Fruit fly (Drosophila melanogaster) whole organism, embryonic: ENCODE results near the gene CG44437.

Experiments used
- Bteb2 ChIP-seq: fragments of 200-800 bp; sonication (Bioruptor generic); optimal IDR thresholded peaks from 2 replicates; lab custom pipeline; 2016; ENCODE audit warnings: missing biosample characterization, missing genetic modification characterization
- CG11695 ChIP-seq: fragments of 200-800 bp; sonication (Bioruptor generic); IDR thresholded peaks from 3 replicates; pipeline ENCODE4 v1.3.6; 2022; ENCODE audit warnings: missing biosample characterization, missing genetic modification characterization
- CG1233 ChIP-seq: fragments of 200-800 bp; sonication (Bioruptor generic); optimal IDR thresholded peaks from 4 replicates; lab custom pipeline; 2018; ENCODE audit warnings: missing biosample characterization, mild to moderate bottlenecking, missing genetic modification characterization
- CG12744 ChIP-seq: fragments of 200-800 bp; sonication (Bioruptor generic); optimal IDR thresholded peaks from 2 replicates; lab custom pipeline; 2016; ENCODE audit warnings: missing biosample characterization, missing genetic modification characterization
- CG13894 ChIP-seq: fragments of 200-800 bp; sonication (Bioruptor generic); optimal IDR thresholded peaks from 3 replicates; lab custom pipeline; 2018; ENCODE audit warnings: missing biosample characterization, mild to moderate bottlenecking, missing genetic modification characterization, moderate library complexity
- CG14667 ChIP-seq: fragments of 200-800 bp; sonication (Bioruptor generic); IDR thresholded peaks from 2 replicates; pipeline ENCODE4 v1.3.6; 2022; ENCODE audit warnings: missing biosample characterization, missing genetic modification characterization
- CG15479 ChIP-seq: fragments of 200-800 bp; sonication (Bioruptor generic); optimal IDR thresholded peaks from 3 replicates; lab custom pipeline; 2019; ENCODE audit warnings: missing biosample characterization, mild to moderate bottlenecking, missing genetic modification characterization, moderate library complexity
- CG16813 ChIP-seq: fragments of 200-800 bp; sonication (Bioruptor generic); IDR thresholded peaks from 3 replicates; pipeline ENCODE4 v1.3.6; 2022; ENCODE audit warnings: missing biosample characterization, missing genetic modification characterization; ENCODE audit not compliant: partially characterized antibody
- CG2199 ChIP-seq: fragments of 200-800 bp; sonication (Bioruptor generic); IDR thresholded peaks from 3 replicates; pipeline ENCODE4 v1.3.6; 2022; ENCODE audit warnings: missing biosample characterization, missing genetic modification characterization
- CG30431 ChIP-seq: fragments of 200-800 bp; sonication (Bioruptor generic); optimal IDR thresholded peaks from 2 replicates; lab custom pipeline; 2017; ENCODE audit warnings: missing biosample characterization, missing genetic modification characterization
- CG3065 ChIP-seq: fragments of 200-800 bp; sonication (Bioruptor generic); optimal IDR thresholded peaks from 2 replicates; lab custom pipeline; 2016; ENCODE audit warnings: missing biosample characterization, missing genetic modification characterization
- CG31224 ChIP-seq: fragments of 200-800 bp; sonication (Bioruptor generic); IDR thresholded peaks from 2 replicates; pipeline ENCODE4 v1.3.6; 2022; ENCODE audit warnings: missing biosample characterization, missing genetic modification characterization
- CG3281 ChIP-seq: fragments of 200-800 bp; sonication (Bioruptor generic); optimal IDR thresholded peaks from 3 replicates; lab custom pipeline; 2017; ENCODE audit warnings: missing biosample characterization, mild to moderate bottlenecking, missing genetic modification characterization
- CG33213 ChIP-seq: fragments of 200-800 bp; sonication (Bioruptor generic); optimal IDR thresholded peaks from 3 replicates; lab custom pipeline; 2016; ENCODE audit warnings: missing biosample characterization, missing genetic modification characterization
- CG3838 ChIP-seq: fragments of 200-800 bp; sonication (Bioruptor generic); optimal IDR thresholded peaks from 3 replicates; lab custom pipeline; 2016; ENCODE audit warnings: missing biosample characterization, missing genetic modification characterization
- CG6791 ChIP-seq: fragments of 200-800 bp; sonication (Bioruptor generic); IDR thresholded peaks from 3 replicates; pipeline ENCODE4 v1.3.6; 2022; ENCODE audit warnings: missing biosample characterization, missing genetic modification characterization; ENCODE audit not compliant: partially characterized antibody
- CG6854 ChIP-seq: fragments of 200-800 bp; sonication (Bioruptor generic); optimal IDR thresholded peaks from 3 replicates; lab custom pipeline; 2017; ENCODE audit warnings: missing biosample characterization, mild to moderate bottlenecking, missing genetic modification characterization
- CG7928 ChIP-seq: fragments of 200-800 bp; sonication (Bioruptor generic); optimal IDR thresholded peaks from 2 replicates; lab custom pipeline; 2017; ENCODE audit warnings: missing biosample characterization, mild to moderate bottlenecking, missing genetic modification characterization
- CG9437 ChIP-seq: fragments of 200-800 bp; sonication (Bioruptor generic); optimal IDR thresholded peaks from 2 replicates; lab custom pipeline; 2018; ENCODE audit warnings: missing biosample characterization, mild to moderate bottlenecking, missing genetic modification characterization
- CG9609 ChIP-seq: fragments of 200-800 bp; sonication (Bioruptor generic); optimal IDR thresholded peaks from 3 replicates; lab custom pipeline; 2016; ENCODE audit warnings: missing biosample characterization, missing genetic modification characterization
- Dbx ChIP-seq: fragments of 200-800 bp; sonication (Bioruptor generic); IDR thresholded peaks from 3 replicates; pipeline ENCODE4 v1.3.6; 2022; ENCODE audit warnings: missing biosample characterization, missing genetic modification characterization
- Dip3 ChIP-seq: fragments of 200-800 bp; sonication (Bioruptor generic); optimal IDR thresholded peaks from 3 replicates; lab custom pipeline; 2016; ENCODE audit warnings: missing biosample characterization, missing genetic modification characterization
- Dp ChIP-seq: fragments of 200-800 bp; sonication (Bioruptor generic); optimal IDR thresholded peaks from 2 replicates; lab custom pipeline; 2018; ENCODE audit warnings: missing biosample characterization, mild to moderate bottlenecking, missing genetic modification characterization, moderate library complexity
- Eip74EF ChIP-seq, 2 experiments: fragments of 200-800 bp in 1 of 2; fragments of >200 bp in 1 of 2; sonication (Bioruptor generic) in 1 of 2; optimal IDR thresholded peaks; 2 replicates each; lab custom pipeline; 2017 to 2019; ENCODE audit warnings: missing biosample characterization in 2 of 2, missing genetic modification characterization in 2 of 2, mild to moderate bottlenecking in 1 of 2, moderate library complexity in 1 of 2
- H2.0 ChIP-seq: fragments of 200-800 bp; sonication (Bioruptor generic); IDR thresholded peaks from 2 replicates; pipeline ENCODE4 v1.3.6; 2022; ENCODE audit warnings: missing biosample characterization, missing genetic modification characterization
- Hr39 ChIP-seq: fragments of >200 bp; optimal IDR thresholded peaks from 2 replicates; lab custom pipeline; 2017
- Max ChIP-seq: fragments of 200-800 bp; sonication (Bioruptor generic); optimal IDR thresholded peaks from 2 replicates; lab custom pipeline; 2016; ENCODE audit warnings: missing biosample characterization, mild to moderate bottlenecking, missing genetic modification characterization
- Mes4 ChIP-seq: fragments of 200-800 bp; sonication (Bioruptor generic); optimal IDR thresholded peaks from 2 replicates; lab custom pipeline; 2016; ENCODE audit warnings: missing biosample characterization, missing genetic modification characterization
- NfI ChIP-seq: fragments of 200-800 bp; sonication (Bioruptor generic); optimal IDR thresholded peaks from 3 replicates; lab custom pipeline; 2018; ENCODE audit warnings: missing biosample characterization, mild to moderate bottlenecking, missing genetic modification characterization, moderate library complexity
- Opbp ChIP-seq: fragments of 200-800 bp; sonication (Bioruptor generic); IDR thresholded peaks from 3 replicates; pipeline ENCODE4 v1.3.6; 2022; ENCODE audit warnings: missing biosample characterization, missing genetic modification characterization; ENCODE audit not compliant: partially characterized antibody
- Ravus ChIP-seq: fragments of 200-800 bp; sonication (Bioruptor generic); IDR thresholded peaks from 2 replicates; pipeline ENCODE4 v1.3.6; 2022; ENCODE audit warnings: missing biosample characterization, missing genetic modification characterization
- Rx ChIP-seq: fragments of 200-800 bp; sonication (Bioruptor generic); IDR thresholded peaks from 2 replicates; pipeline ENCODE4 v1.3.6; 2022; ENCODE audit warnings: missing biosample characterization, missing genetic modification characterization
- Scr ChIP-seq: fragments of 200-800 bp; sonication (Bioruptor generic); IDR thresholded peaks from 2 replicates; pipeline ENCODE4 v1.3.6; 2022; ENCODE audit warnings: missing biosample characterization, missing genetic modification characterization; ENCODE audit not compliant: partially characterized antibody
- Spps ChIP-seq: fragments of 200-800 bp; sonication (Bioruptor generic); optimal IDR thresholded peaks from 2 replicates; lab custom pipeline; 2018; ENCODE audit warnings: missing biosample characterization, mild to moderate bottlenecking, missing genetic modification characterization
- Sry-δ ChIP-seq: fragments of 200-800 bp; sonication (Bioruptor generic); optimal IDR thresholded peaks from 2 replicates; lab custom pipeline; 2016; ENCODE audit warnings: missing biosample characterization, missing genetic modification characterization
- Ssrp ChIP-seq: fragments of 200-800 bp; sonication (Bioruptor generic); optimal IDR thresholded peaks from 2 replicates; lab custom pipeline; 2018; ENCODE audit warnings: missing biosample characterization, mild to moderate bottlenecking, missing genetic modification characterization, moderate library complexity
- Xbp1 ChIP-seq: fragments of 200-800 bp; sonication (Bioruptor generic); optimal IDR thresholded peaks from 3 replicates; lab custom pipeline; 2016; ENCODE audit warnings: missing biosample characterization, mild to moderate bottlenecking, missing genetic modification characterization
- ara ChIP-seq: fragments of 200-800 bp; sonication (Bioruptor generic); IDR thresholded peaks from 2 replicates; pipeline ENCODE4 v1.3.6; 2022; ENCODE audit warnings: missing biosample characterization, missing genetic modification characterization
- cwo ChIP-seq: fragments of 200-800 bp; sonication (Bioruptor generic); optimal IDR thresholded peaks from 3 replicates; lab custom pipeline; 2017; ENCODE audit warnings: missing biosample characterization, missing genetic modification characterization, mild to moderate bottlenecking, moderate library complexity, missing genetic modification reagents
- en ChIP-seq: fragments of 200-800 bp; sonication (Bioruptor generic); optimal IDR thresholded peaks from 2 replicates; lab custom pipeline; 2016; ENCODE audit warnings: missing biosample characterization, missing genetic modification characterization
- fd3F ChIP-seq: fragments of 200-800 bp; sonication (Bioruptor generic); optimal IDR thresholded peaks from 2 replicates; lab custom pipeline; 2018; ENCODE audit warnings: missing biosample characterization, mild to moderate bottlenecking, missing genetic modification characterization, moderate library complexity
- gcm ChIP-seq: fragments of 200-800 bp; sonication (Bioruptor generic); optimal IDR thresholded peaks from 2 replicates; lab custom pipeline; 2019; ENCODE audit warnings: missing biosample characterization, mild to moderate bottlenecking, missing genetic modification characterization, moderate library complexity
- h ChIP-seq: fragments of >200 bp; optimal IDR thresholded peaks from 2 replicates; lab custom pipeline; 2017
- hth ChIP-seq: fragments of >200 bp; optimal IDR thresholded peaks from 2 replicates; lab custom pipeline; 2017; ENCODE audit warnings: inconsistent platforms
- insv ChIP-seq, 2 experiments: fragments of 200-800 bp; sonication (Bioruptor generic); optimal IDR thresholded peaks; 3 replicates each; lab custom pipeline; 2016 to 2018; ENCODE audit warnings: missing biosample characterization in 2 of 2, missing genetic modification characterization in 2 of 2
- maf-S ChIP-seq: fragments of 200-800 bp; sonication (Bioruptor generic); optimal IDR thresholded peaks from 2 replicates; lab custom pipeline; 2016; ENCODE audit warnings: missing biosample characterization, missing genetic modification characterization
- mirr ChIP-seq: fragments of 200-800 bp; sonication (Bioruptor generic); optimal IDR thresholded peaks from 3 replicates; lab custom pipeline; 2018; ENCODE audit warnings: missing biosample characterization, mild to moderate bottlenecking, missing genetic modification characterization
- pan ChIP-seq, 4 experiments: fragments of >200 bp in 3 of 4; fragments of 200-800 bp in 1 of 4; sonication (Bioruptor generic) in 1 of 4; optimal IDR thresholded peaks in 3 of 4; IDR thresholded peaks in 1 of 4; 2 replicates each; pipeline versions ENCODE4 v1.3.6 to Lab custom; 2017 to 2022; ENCODE audit warnings: missing biosample characterization in 2 of 4, missing genetic modification characterization in 2 of 4, mixed read lengths in 1 of 4
- slou ChIP-seq: fragments of 200-800 bp; sonication (Bioruptor generic); optimal IDR thresholded peaks from 3 replicates; lab custom pipeline; 2016; ENCODE audit warnings: missing biosample characterization, missing genetic modification characterization
- ssp ChIP-seq: fragments of 200-800 bp; sonication (Bioruptor generic); IDR thresholded peaks from 2 replicates; pipeline ENCODE4 v1.3.6; 2022; ENCODE audit warnings: missing biosample characterization, missing genetic modification characterization

Gene CG44437

DNA sequence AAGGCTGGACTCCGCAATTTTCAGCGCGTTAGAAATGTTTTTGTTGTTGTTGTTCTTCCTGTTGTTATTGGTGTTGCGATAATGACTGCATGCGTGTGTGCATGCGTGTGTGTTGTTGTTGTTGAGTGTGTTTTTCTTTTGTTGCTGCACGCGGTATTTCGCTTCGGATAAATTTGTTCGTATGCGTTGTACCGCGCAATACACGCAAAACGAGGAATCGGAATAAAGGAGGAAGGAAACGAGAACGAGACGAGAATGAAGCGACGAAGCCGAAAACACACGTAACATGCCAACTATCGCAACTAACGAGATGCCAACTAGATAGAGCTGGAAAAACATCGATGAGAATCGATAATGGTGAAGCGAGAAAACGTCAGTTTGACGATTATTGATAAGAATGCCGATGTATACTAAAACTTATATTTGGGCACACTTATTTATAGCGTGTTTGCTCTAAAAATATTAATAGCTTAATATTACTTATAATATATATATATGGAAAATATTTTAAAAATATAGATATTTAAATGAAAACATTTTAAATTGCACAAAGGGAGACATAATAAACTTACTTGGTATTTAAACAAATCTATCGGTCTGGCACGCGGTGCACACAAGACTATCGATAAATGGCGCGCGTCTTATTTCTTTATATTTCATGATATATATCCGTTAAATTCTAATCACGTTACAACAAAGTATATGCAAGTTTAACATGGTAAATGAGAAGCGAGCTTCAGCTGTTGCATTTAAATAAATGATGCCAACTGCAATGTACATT, 9.5 kb upstream of the CG44437 start, which contains the start of gene sno (continued):
- no peak for TF ChIP-seq NfI (GFP tag; lab: Kevin White, UChicago)
- no peak for TF ChIP-seq gcm (GFP tag; lab: Kevin White, UChicago)
- TF ChIP-seq ara (GFP tag; lab: Robert Waterston, UW): no peak
- no peak for TF ChIP-seq Xbp1 (GFP tag; lab: Kevin White, UChicago)
- TF ChIP-seq CG3065 (GFP tag; lab: Kevin White, UChicago): no peak
- no peak for TF ChIP-seq Hr39
- no peak for TF ChIP-seq H2.0 (GFP tag; lab: Robert Waterston, UW)
- TF ChIP-seq hth (lab: Kevin White, UChicago): no peak
- no peak for TF ChIP-seq CG30431 (GFP tag; lab: Kevin White, UChicago)
- TF ChIP-seq CG14667 (GFP tag; lab: Robert Waterston, UW): no peak
- TF ChIP-seq CG12744 (GFP tag; lab: Kevin White, UChicago): no peak
- peak; percentile 81 for TF ChIP-seq Sry-δ (GFP tag; lab: Kevin White, UChicago)
- TF ChIP-seq pan (optimal IDR thresholded peaks at IDR 0.05; lab: Kevin White, UChicago): no peak
- TF ChIP-seq pan (GFP tag; optimal IDR thresholded peaks at IDR 0.05 in 1 of 2, IDR thresholded peaks at IDR 0.05 in 1 of 2): no peak
- peak; percentile 87 for TF ChIP-seq CG6791 (GFP tag; lab: Robert Waterston, UW)
- TF ChIP-seq mirr (GFP tag; lab: Kevin White, UChicago): no peak
- TF ChIP-seq Bteb2 (GFP tag; lab: Kevin White, UChicago): no peak
- no peak for TF ChIP-seq CG6854 (GFP tag; lab: Kevin White, UChicago)
- TF ChIP-seq Ssrp: no peak
- no peak for TF ChIP-seq CG3281 (GFP tag; lab: Kevin White, UChicago)
- no peak for TF ChIP-seq CG33213 (GFP tag; lab: Kevin White, UChicago)
- no peak for TF ChIP-seq en
- no peak for TF ChIP-seq CG9437 (GFP tag; lab: Kevin White, UChicago)
- no peak for TF ChIP-seq CG2199 (GFP tag; lab: Robert Waterston, UW)
- TF ChIP-seq Mes4 (GFP tag; lab: Kevin White, UChicago): no peak
- TF ChIP-seq CG16813 (GFP tag; lab: Robert Waterston, UW): peak; percentile 89
- TF ChIP-seq Max (GFP tag; lab: Kevin White, UChicago): no peak
- no peak for TF ChIP-seq CG7928 (GFP tag; lab: Kevin White, UChicago)
- peak; percentile 64 for TF ChIP-seq Dp (GFP tag; lab: Kevin White, UChicago)
- TF ChIP-seq Spps (tag; lab: Kevin White, UChicago): no peak
- TF ChIP-seq maf-S: no peak
- peak; percentile 90 for TF ChIP-seq Opbp
- TF ChIP-seq CG11695 (GFP tag; lab: Robert Waterston, UW): peak; percentile 33; the same call in 1 of the 3 replicates
- TF ChIP-seq CG3838 (GFP tag; lab: Kevin White, UChicago): no peak
- no peak for TF ChIP-seq CG31224 (GFP tag; lab: Robert Waterston, UW)
- TF ChIP-seq Eip74EF (GFP tag; optimal IDR thresholded peaks at IDR 0.05; lab: Kevin White, UChicago): no peak
- no peak for TF ChIP-seq CG1233 (GFP tag; lab: Kevin White, UChicago)
- TF ChIP-seq CG9609: no peak
- TF ChIP-seq slou (GFP tag; lab: Kevin White, UChicago): no peak
- TF ChIP-seq Rx: no peak
- TF ChIP-seq Dbx (GFP tag; lab: Robert Waterston, UW): no peak
- TF ChIP-seq cwo (GFP tag; lab: Kevin White, UChicago): no peak
- TF ChIP-seq fd3F (GFP tag; lab: Kevin White, UChicago): no peak
- no peak for TF ChIP-seq h (lab: Kevin White, UChicago)
- TF ChIP-seq CG13894 (tag; lab: Kevin White, UChicago): no peak
- TF ChIP-seq insv (GFP tag; optimal IDR thresholded peaks at IDR 0.05; lab: Kevin White, UChicago): peak in 1 of 2 experiments; percentile 50
- no peak for TF ChIP-seq Dip3 (GFP tag; lab: Kevin White, UChicago)
- no peak for TF ChIP-seq Ravus (GFP tag; lab: Robert Waterston, UW)
- no peak for TF ChIP-seq ssp (GFP tag; lab: Robert Waterston, UW)
- TF ChIP-seq CG15479 (GFP tag; lab: Kevin White, UChicago): peak; percentile 33
- TF ChIP-seq Scr: peak; percentile 87
